Worm (Caenorhabditis elegans) whole organism, young adult: Measurements from ENCODE around the gene Y105C5A.26.

Experiments used
- B0261.1 ChIP-seq: sonication (generic microtip); optimal IDR thresholded peaks from 2 replicates; lab custom pipeline; 2016; ENCODE audit warnings: mild to moderate bottlenecking, missing genetic modification characterization, moderate library complexity, missing compliant biosample characterization
- C06A6.2 ChIP-seq: fragments of 200-800 bp; sonication (Bioruptor generic); conservative IDR thresholded peaks from 2 replicates; pipeline ENCODE4 v1.3.6; 2022; ENCODE audit warnings: missing genetic modification characterization, missing compliant biosample characterization
- D2030.7 ChIP-seq: fragments of 200-800 bp; sonication (Bioruptor generic); IDR thresholded peaks from 2 replicates; pipeline ENCODE4 v1.3.6; 2022; ENCODE audit warnings: missing genetic modification reagents, missing genetic modification characterization, missing compliant biosample characterization
- F52B5.7 ChIP-seq: sonication (generic microtip); optimal IDR thresholded peaks from 2 replicates; lab custom pipeline; 2016; ENCODE audit warnings: mild to moderate bottlenecking, missing genetic modification characterization, missing compliant biosample characterization
- K11D2.4 ChIP-seq: fragments of 200-800 bp; sonication (Bioruptor generic); IDR thresholded peaks from 2 replicates; pipeline ENCODE4 v1.3.6; 2022; ENCODE audit warnings: missing genetic modification reagents, missing genetic modification characterization, missing compliant biosample characterization
- T26A5.8 ChIP-seq: sonication (generic microtip); optimal IDR thresholded peaks from 2 replicates; lab custom pipeline; 2016; ENCODE audit warnings: missing genetic modification characterization, missing compliant biosample characterization
- Y53G8AR.9 ChIP-seq: fragments of 200-800 bp; sonication (Bioruptor generic); conservative IDR thresholded peaks from 2 replicates; pipeline ENCODE4 v1.3.6; 2022; ENCODE audit warnings: missing genetic modification reagents, missing genetic modification characterization, missing compliant biosample characterization
- Y79H2A.3 ChIP-seq: fragments of 200-800 bp; sonication (Bioruptor generic); conservative IDR thresholded peaks from 2 replicates; pipeline ENCODE4 v1.3.6; 2022; ENCODE audit warnings: missing genetic modification reagents, missing genetic modification characterization, missing compliant biosample characterization
- ZK185.1 ChIP-seq: sonication (generic microtip); optimal IDR thresholded peaks from 2 replicates; lab custom pipeline; 2016; ENCODE audit warnings: mild to moderate bottlenecking, missing genetic modification characterization, missing compliant biosample characterization; ENCODE audit not compliant: poor library complexity, severe bottlenecking
- ama-1 ChIP-seq, 3 experiments: fragments of 150-350 bp in 1 of 3; sonication (generic microtip) in 2 of 3; optimal IDR thresholded peaks; 2 replicates each; lab custom pipeline; 2014 to 2018; ENCODE audit warnings: missing biosample characterization in 2 of 3, missing genetic modification characterization in 2 of 3, missing genetic modification reagents in 2 of 3
- athp-1 ChIP-seq: sonication (generic microtip); optimal IDR thresholded peaks from 2 replicates; lab custom pipeline; 2017; ENCODE audit warnings: mild to moderate bottlenecking, missing genetic modification characterization, missing compliant biosample characterization
- bed-1 ChIP-seq: fragments of 200-800 bp; sonication (Bioruptor generic); IDR thresholded peaks from 2 replicates; pipeline ENCODE4 v1.3.6; 2022; ENCODE audit warnings: missing genetic modification reagents, missing genetic modification characterization, missing compliant biosample characterization
- cebp-1 ChIP-seq, 2 experiments: fragments of 200-800 bp in 1 of 2; sonication (Bioruptor generic) in 1 of 2; sonication (generic microtip) in 1 of 2; IDR thresholded peaks in 1 of 2; optimal IDR thresholded peaks in 1 of 2; 2 replicates each; pipeline versions ENCODE4 v1.3.6 to Lab custom; 2017 to 2022; ENCODE audit warnings: missing compliant biosample characterization in 2 of 2, missing genetic modification characterization in 2 of 2, mild to moderate bottlenecking in 1 of 2, missing genetic modification reagents in 1 of 2, moderate library complexity in 1 of 2
- ceh-40 ChIP-seq: fragments of 200-800 bp; sonication (Bioruptor generic); IDR thresholded peaks from 2 replicates; pipeline ENCODE4 v1.3.6; 2022; ENCODE audit warnings: missing genetic modification characterization, missing compliant biosample characterization
- chd-7 ChIP-seq: sonication (generic microtip); optimal IDR thresholded peaks from 2 replicates; lab custom pipeline; 2016; ENCODE audit warnings: mild to moderate bottlenecking, missing genetic modification characterization, moderate library complexity, missing compliant biosample characterization
- efl-1 ChIP-seq: fragments of 150-350 bp; optimal IDR thresholded peaks from 2 replicates; lab custom pipeline; 2014; ENCODE audit warnings: missing biosample characterization, missing genetic modification reagents, missing genetic modification characterization
- egl-18 ChIP-seq: fragments of 200-800 bp; sonication (Bioruptor generic); IDR thresholded peaks from 2 replicates; pipeline ENCODE4 v1.3.6; 2022; ENCODE audit warnings: missing genetic modification reagents, missing genetic modification characterization, missing compliant biosample characterization
- fkh-3 ChIP-seq: sonication (generic microtip); optimal IDR thresholded peaks from 2 replicates; lab custom pipeline; 2016; ENCODE audit warnings: mild to moderate bottlenecking, missing genetic modification characterization, missing compliant biosample characterization
- hmg-1.2 ChIP-seq: fragments of 200-800 bp; sonication (Bioruptor generic); IDR thresholded peaks from 2 replicates; pipeline ENCODE4 v1.3.6; 2022; ENCODE audit warnings: missing genetic modification reagents, missing genetic modification characterization, missing compliant biosample characterization
- hsf-1 ChIP-seq: fragments of 200-800 bp; sonication (Bioruptor generic); IDR thresholded peaks from 2 replicates; pipeline ENCODE4 v1.3.6; 2022; ENCODE audit warnings: missing genetic modification reagents, missing genetic modification characterization, missing compliant biosample characterization
- lin-35 ChIP-seq, 3 experiments: fragments of 150-350 bp in 2 of 3; sonication (generic microtip) in 1 of 3; optimal IDR thresholded peaks; 2 replicates each; lab custom pipeline; 2014 to 2018; ENCODE audit warnings: missing biosample characterization in 3 of 3, missing genetic modification characterization in 3 of 3, missing genetic modification reagents in 3 of 3
- lir-1 ChIP-seq: fragments of 200-800 bp; sonication (Bioruptor generic); conservative IDR thresholded peaks from 2 replicates; pipeline ENCODE4 v1.3.6; 2022; ENCODE audit warnings: missing genetic modification reagents, missing genetic modification characterization, missing compliant biosample characterization
- nfya-2 ChIP-seq: fragments of 200-800 bp; sonication (Bioruptor generic); IDR thresholded peaks from 2 replicates; pipeline ENCODE4 v1.3.6; 2022; ENCODE audit warnings: missing genetic modification reagents, missing genetic modification characterization, missing compliant biosample characterization
- nfyb-1 ChIP-seq: fragments of 200-800 bp; sonication (Bioruptor generic); IDR thresholded peaks from 2 replicates; pipeline ENCODE4 v1.3.6; 2022; ENCODE audit warnings: missing genetic modification reagents, missing genetic modification characterization, missing compliant biosample characterization
- nhr-90 ChIP-seq: sonication (generic microtip); optimal IDR thresholded peaks from 2 replicates; lab custom pipeline; 2016; ENCODE audit warnings: missing genotype, mild to moderate bottlenecking, missing genetic modification characterization, missing compliant biosample characterization
- rec-8 ChIP-seq, 2 experiments: sonication (generic microtip); optimal IDR thresholded peaks; 2 replicates each; lab custom pipeline; 2016; ENCODE audit warnings: mild to moderate bottlenecking in 2 of 2, missing genetic modification characterization in 2 of 2, missing genetic modification reagents in 2 of 2, missing genotype in 2 of 2, missing biosample characterization in 1 of 2, missing compliant biosample characterization in 1 of 2, moderate library complexity in 1 of 2
- rpc-1 ChIP-seq, 2 experiments: fragments of 150-350 bp in 1 of 2; sonication (generic microtip) in 1 of 2; optimal IDR thresholded peaks; 2 replicates each; lab custom pipeline; 2014 to 2018; ENCODE audit warnings: missing biosample characterization in 1 of 2, missing genetic modification characterization in 1 of 2, missing genetic modification reagents in 1 of 2, missing genotype in 1 of 2
- snpc-1.3 ChIP-seq: sonication (generic microtip); optimal IDR thresholded peaks from 2 replicates; lab custom pipeline; 2017; ENCODE audit warnings: missing genetic modification characterization, mild to moderate bottlenecking, missing compliant biosample characterization, antibody characterized with exemption, moderate library complexity, missing genotype, missing genetic modification reagents; ENCODE audit not compliant: insufficient read depth
- snpc-3.4 ChIP-seq: sonication (generic microtip); optimal IDR thresholded peaks from 2 replicates; lab custom pipeline; 2017; ENCODE audit warnings: missing genetic modification characterization, mild to moderate bottlenecking, missing compliant biosample characterization, antibody characterized with exemption, moderate library complexity, missing genotype, missing genetic modification reagents
- snpc-4 ChIP-seq, 5 experiments: fragments of 150-350 bp in 1 of 5; sonication (generic microtip) in 4 of 5; optimal IDR thresholded peaks; 2 replicates each; lab custom pipeline; 2014 to 2018; ENCODE audit warnings: missing genetic modification characterization in 5 of 5, missing biosample characterization in 3 of 5, antibody characterized with exemption in 2 of 5, mild to moderate bottlenecking in 2 of 5, missing compliant biosample characterization in 2 of 5, missing genotype in 2 of 5, moderate library complexity in 2 of 5, missing genetic modification reagents in 1 of 5
- somi-1 ChIP-seq: fragments of 200-800 bp; sonication (Bioruptor generic); optimal IDR thresholded peaks from 2 replicates; lab custom pipeline; 2018; ENCODE audit warnings: mild to moderate bottlenecking, missing genetic modification characterization, missing compliant biosample characterization
- tbp1 ChIP-seq: fragments of 200-800 bp; sonication (Bioruptor generic); optimal IDR thresholded peaks from 2 replicates; lab custom pipeline; 2018; ENCODE audit warnings: mild to moderate bottlenecking, missing genetic modification characterization, missing compliant biosample characterization
- zfh-2 ChIP-seq: fragments of 200-800 bp; sonication (Bioruptor generic); conservative IDR thresholded peaks from 2 replicates; pipeline ENCODE4 v1.3.6; 2022; ENCODE audit warnings: missing genetic modification reagents, missing genetic modification characterization, missing compliant biosample characterization
- zim-3 ChIP-seq: sonication (generic microtip); optimal IDR thresholded peaks from 2 replicates; lab custom pipeline; 2017; ENCODE audit warnings: mild to moderate bottlenecking, missing genetic modification characterization, moderate library complexity, missing compliant biosample characterization
- ztf-18 ChIP-seq: sonication (generic microtip); optimal IDR thresholded peaks from 2 replicates; lab custom pipeline; 2016; ENCODE audit warnings: missing genotype, mild to moderate bottlenecking, missing genetic modification characterization, missing compliant biosample characterization
- ztf-25 ChIP-seq: fragments of 200-800 bp; sonication (Bioruptor generic); IDR thresholded peaks from 2 replicates; pipeline ENCODE4 v1.3.6; 2022; ENCODE audit warnings: missing genetic modification reagents, missing genetic modification characterization, missing compliant biosample characterization
- ztf-26 ChIP-seq: sonication (generic microtip); optimal IDR thresholded peaks from 2 replicates; lab custom pipeline; 2017; ENCODE audit warnings: missing genetic modification characterization, missing compliant biosample characterization
- ztf-6 ChIP-seq: fragments of 200-800 bp; sonication (Bioruptor generic); IDR thresholded peaks from 2 replicates; pipeline ENCODE4 v1.3.6; 2022; ENCODE audit warnings: missing genetic modification reagents, missing genetic modification characterization, missing compliant biosample characterization

The Y105C5A.26 gene

ce11 chrIV:15693268-15693667, 11.9 kb upstream of the Y105C5A.26 start (continued):
- TF ChIP-seq hsf-1 (GFP tag; lab: Robert Waterston, UW) (peak; percentile 81), ztf-26 (tag; lab: Kevin White, UChicago) (peak; percentile 0), nfyb-1 (GFP tag; lab: Robert Waterston, UW) (0 out of 2 replicates have a peak, but pooled peaks have one; percentile 29), ztf-6 (GFP tag; lab: Robert Waterston, UW) (no peak), chd-7 (peak; percentile 48), ceh-40 (GFP tag; lab: Robert Waterston, UW) (no peak), fkh-3 (tag; lab: Kevin White, UChicago) (peak; percentile 10), bed-1 (peak; percentile 93; the same call in 1 of the 2 replicates), Y53G8AR.9 (GFP tag; lab: Robert Waterston, UW) (no peak), ZK185.1 (tag; lab: Kevin White, UChicago) (no peak), snpc-1.3 (peak; percentile 86), egl-18 (0 out of 2 replicates have a peak, but pooled peaks have one; percentile 49), B0261.1 (tag; lab: Kevin White, UChicago) (peak; percentile 86), efl-1 (GFP tag; lab: Kevin White, UChicago) (peak; percentile 8), rpc-1 (optimal IDR thresholded peaks at IDR 0.05; lab: Kevin White, UChicago) (peak; percentile 79), rpc-1 (tag; optimal IDR thresholded peaks at IDR 0.05; lab: Kevin White, UChicago) (peak; percentile 95), rec-8 (tag; optimal IDR thresholded peaks at IDR 0.05; lab: Kevin White, UChicago) (peak; percentile 52 to 58), K11D2.4 (GFP tag; lab: Robert Waterston, UW) (0 out of 2 replicates have a peak, but pooled peaks have one; percentile 48), somi-1 (GFP tag; lab: Kevin White, UChicago) (peak; percentile 28), zfh-2 (GFP tag; lab: Robert Waterston, UW) (no peak), lir-1 (GFP tag; lab: Robert Waterston, UW) (0 out of 2 replicates have a peak, but pooled peaks have one; percentile 14), ztf-18 (tag; lab: Kevin White, UChicago) (peak; percentile 85), F52B5.7 (peak; percentile 21), hmg-1.2 (peak; percentile 65), tbp1 (peak; percentile 97), Y79H2A.3 (no peak), nfya-2 (no peak), lin-35 (GFP tag; optimal IDR thresholded peaks at IDR 0.05; lab: Kevin White, UChicago) (no peak), T26A5.8 (tag; lab: Kevin White, UChicago) (peak; percentile 42), zim-3 (tag; lab: Kevin White, UChicago) (no peak), C06A6.2 (GFP tag; lab: Robert Waterston, UW) (no peak), D2030.7 (GFP tag; lab: Robert Waterston, UW) (peak; percentile 74), ama-1 (optimal IDR thresholded peaks at IDR 0.05; lab: Kevin White, UChicago) (no peak), ama-1 (GFP tag; optimal IDR thresholded peaks at IDR 0.05; lab: Kevin White, UChicago) (peak in 1 of 2 experiments; percentile 52), nhr-90 (tag; lab: Kevin White, UChicago) (peak; percentile 79), cebp-1 (GFP tag; IDR thresholded peaks at IDR 0.05; lab: Robert Waterston, UW) (no peak), cebp-1 (tag; optimal IDR thresholded peaks at IDR 0.05; lab: Kevin White, UChicago) (peak; percentile 55), ztf-25 (GFP tag; lab: Robert Waterston, UW) (peak; percentile 94), snpc-4 (GFP tag; optimal IDR thresholded peaks at IDR 0.05; lab: Kevin White, UChicago) (peak; percentile 95), snpc-4 (tag; optimal IDR thresholded peaks at IDR 0.05; lab: Kevin White, UChicago) (peak; percentile 52 to 99 (median 98)), athp-1 (tag; lab: Kevin White, UChicago) (peak; percentile 65), snpc-3.4 (tag; lab: Kevin White, UChicago) (peak; percentile 46)
